Fruit fly (Drosophila melanogaster) whole organism, embryonic: ENCODE measurements around the gene CG9164.

Source experiments
- Bgb ChIP-seq: fragments of 200-800 bp; sonication (Bioruptor generic); IDR thresholded peaks from 2 replicates; pipeline ENCODE4 v1.3.6; 2022; ENCODE audit warnings: missing biosample characterization, missing genetic modification characterization; ENCODE audit not compliant: partially characterized antibody
- Blimp-1 ChIP-seq: fragments of 200-800 bp; sonication (Bioruptor generic); optimal IDR thresholded peaks from 3 replicates; lab custom pipeline; 2018; ENCODE audit warnings: missing biosample characterization, missing genetic modification characterization, mild to moderate bottlenecking, moderate library complexity, missing genetic modification reagents
- CG10274 ChIP-seq: fragments of 200-800 bp; sonication (Bioruptor generic); optimal IDR thresholded peaks from 3 replicates; lab custom pipeline; 2017; ENCODE audit warnings: missing biosample characterization, mild to moderate bottlenecking, missing genetic modification characterization
- CG11456 ChIP-seq: fragments of 200-800 bp; sonication (Bioruptor generic); IDR thresholded peaks from 3 replicates; pipeline ENCODE4 v1.3.6; 2022; ENCODE audit warnings: missing biosample characterization, missing genetic modification characterization
- CG11695 ChIP-seq: fragments of 200-800 bp; sonication (Bioruptor generic); IDR thresholded peaks from 3 replicates; pipeline ENCODE4 v1.3.6; 2022; ENCODE audit warnings: missing biosample characterization, missing genetic modification characterization
- CG13296 ChIP-seq: fragments of 200-800 bp; sonication (Bioruptor generic); optimal IDR thresholded peaks from 3 replicates; lab custom pipeline; 2018; ENCODE audit warnings: missing biosample characterization, mild to moderate bottlenecking, missing genetic modification characterization
- CG15514 ChIP-seq: fragments of 200-800 bp; sonication (Bioruptor generic); optimal IDR thresholded peaks from 3 replicates; lab custom pipeline; 2017; ENCODE audit warnings: missing biosample characterization, missing genetic modification characterization, mild to moderate bottlenecking, moderate library complexity, missing genetic modification reagents
- CG1603 ChIP-seq: fragments of 200-800 bp; sonication (Bioruptor generic); optimal IDR thresholded peaks from 2 replicates; lab custom pipeline; 2019; ENCODE audit warnings: missing biosample characterization, mild to moderate bottlenecking, missing genetic modification characterization, moderate library complexity
- CG1647 ChIP-seq: fragments of 200-800 bp; sonication (Bioruptor generic); optimal IDR thresholded peaks from 3 replicates; lab custom pipeline; 2016; ENCODE audit warnings: missing biosample characterization, missing genetic modification characterization
- CG16863 ChIP-seq: fragments of 200-800 bp; sonication (Bioruptor generic); optimal IDR thresholded peaks from 3 replicates; lab custom pipeline; 2016; ENCODE audit warnings: missing biosample characterization, missing genetic modification characterization
- CG17802 ChIP-seq: fragments of 200-800 bp; sonication (Bioruptor generic); optimal IDR thresholded peaks from 2 replicates; lab custom pipeline; 2018; ENCODE audit warnings: missing biosample characterization, mild to moderate bottlenecking, missing genetic modification characterization, moderate library complexity
- CG18599 ChIP-seq: fragments of 200-800 bp; sonication (Bioruptor generic); optimal IDR thresholded peaks from 3 replicates; lab custom pipeline; 2017; ENCODE audit warnings: missing biosample characterization, missing genetic modification characterization, mild to moderate bottlenecking, moderate library complexity, missing genetic modification reagents
- CG2202 ChIP-seq: fragments of 200-800 bp; sonication (Bioruptor generic); optimal IDR thresholded peaks from 2 replicates; lab custom pipeline; 2018; ENCODE audit warnings: missing biosample characterization, mild to moderate bottlenecking, missing genetic modification characterization
- CG2678 ChIP-seq: fragments of 200-800 bp; sonication (Bioruptor generic); optimal IDR thresholded peaks from 3 replicates; lab custom pipeline; 2019; ENCODE audit warnings: missing biosample characterization, mild to moderate bottlenecking, missing genetic modification characterization, moderate library complexity
- CG2712 ChIP-seq: fragments of 200-800 bp; optimal IDR thresholded peaks from 3 replicates; lab custom pipeline; 2019; ENCODE audit warnings: missing biosample characterization, mild to moderate bottlenecking, missing genetic modification characterization, moderate library complexity
- CG30431 ChIP-seq: fragments of 200-800 bp; sonication (Bioruptor generic); optimal IDR thresholded peaks from 2 replicates; lab custom pipeline; 2017; ENCODE audit warnings: missing biosample characterization, missing genetic modification characterization
- CG34376 ChIP-seq: fragments of 200-800 bp; sonication (Bioruptor generic); optimal IDR thresholded peaks from 2 replicates; lab custom pipeline; 2018; ENCODE audit warnings: missing biosample characterization, mild to moderate bottlenecking, missing genetic modification characterization
- CG34422 ChIP-seq: fragments of 200-800 bp; sonication (Bioruptor generic); IDR thresholded peaks from 3 replicates; pipeline ENCODE4 v1.3.6; 2022; ENCODE audit warnings: missing biosample characterization, missing genetic modification characterization
- CG43689 ChIP-seq: fragments of 200-800 bp; sonication (Bioruptor generic); IDR thresholded peaks from 2 replicates; pipeline ENCODE4 v1.3.6; 2022; ENCODE audit warnings: missing biosample characterization, missing genetic modification characterization
- CG6175 ChIP-seq: fragments of 200-800 bp; sonication (Bioruptor generic); IDR thresholded peaks from 3 replicates; pipeline ENCODE4 v1.3.6; 2022; ENCODE audit warnings: missing biosample characterization, missing genetic modification characterization
- CG8089 ChIP-seq: fragments of 200-800 bp; sonication (Bioruptor generic); optimal IDR thresholded peaks from 3 replicates; lab custom pipeline; 2016; ENCODE audit warnings: missing biosample characterization, missing genetic modification characterization
- Camta ChIP-seq: fragments of 200-800 bp; sonication (Bioruptor generic); optimal IDR thresholded peaks from 2 replicates; lab custom pipeline; 2016; ENCODE audit warnings: missing biosample characterization, missing genetic modification characterization
- Dip2 ChIP-seq: fragments of 200-800 bp; sonication (Bioruptor generic); IDR thresholded peaks from 2 replicates; pipeline ENCODE4 v1.3.6; 2022; ENCODE audit warnings: missing biosample characterization, missing genetic modification characterization
- Elba2 ChIP-seq: fragments of 200-800 bp; sonication (Bioruptor generic); optimal IDR thresholded peaks from 3 replicates; lab custom pipeline; 2016; ENCODE audit warnings: missing biosample characterization, missing genetic modification characterization
- GATAe ChIP-seq: fragments of 200-800 bp; sonication (Bioruptor generic); conservative IDR thresholded peaks from 2 replicates; pipeline ENCODE4 v1.3.6; 2022; ENCODE audit warnings: missing biosample characterization, missing genetic modification characterization
- Lpt ChIP-seq: fragments of >200 bp; optimal IDR thresholded peaks from 2 replicates; lab custom pipeline; 2018; ENCODE audit warnings: missing biosample characterization, missing genetic modification characterization
- MBD-R2 ChIP-seq: fragments of 200-800 bp; sonication (Bioruptor generic); IDR thresholded peaks from 2 replicates; pipeline ENCODE4 v1.3.6; 2022; ENCODE audit warnings: missing biosample characterization, missing genetic modification characterization
- NC2α ChIP-seq: fragments of 200-800 bp; sonication (Bioruptor generic); optimal IDR thresholded peaks from 2 replicates; lab custom pipeline; 2016; ENCODE audit warnings: missing biosample characterization, missing genetic modification characterization
- PHDP ChIP-seq: fragments of 200-800 bp; sonication (Bioruptor generic); optimal IDR thresholded peaks from 3 replicates; lab custom pipeline; 2018; ENCODE audit warnings: missing biosample characterization, mild to moderate bottlenecking, missing genetic modification characterization, moderate library complexity
- Pdp1 ChIP-seq, 2 experiments: fragments of 200-800 bp; sonication (Bioruptor generic); optimal IDR thresholded peaks; 3 replicates each; lab custom pipeline; 2016; ENCODE audit warnings: missing biosample characterization in 2 of 2, missing genetic modification characterization in 2 of 2, mild to moderate bottlenecking in 1 of 2, moderate library complexity in 1 of 2
- Scr ChIP-seq: fragments of 200-800 bp; sonication (Bioruptor generic); IDR thresholded peaks from 2 replicates; pipeline ENCODE4 v1.3.6; 2022; ENCODE audit warnings: missing biosample characterization, missing genetic modification characterization; ENCODE audit not compliant: partially characterized antibody
- Sox102F ChIP-seq: fragments of 200-800 bp; sonication (Bioruptor generic); optimal IDR thresholded peaks from 2 replicates; lab custom pipeline; 2018; ENCODE audit warnings: missing biosample characterization, mild to moderate bottlenecking, missing genetic modification characterization, moderate library complexity
- Sry-δ ChIP-seq: fragments of 200-800 bp; sonication (Bioruptor generic); optimal IDR thresholded peaks from 2 replicates; lab custom pipeline; 2016; ENCODE audit warnings: missing biosample characterization, missing genetic modification characterization
- bbx ChIP-seq: fragments of 200-800 bp; sonication (Bioruptor generic); IDR thresholded peaks from 2 replicates; pipeline ENCODE4 v1.3.6; 2022; ENCODE audit warnings: missing biosample characterization, missing genetic modification characterization; ENCODE audit not compliant: partially characterized antibody
- btn ChIP-seq: fragments of 200-800 bp; sonication (Bioruptor generic); optimal IDR thresholded peaks from 2 replicates; lab custom pipeline; 2016; ENCODE audit warnings: missing biosample characterization, missing genetic modification characterization
- corto ChIP-seq: fragments of 200-800 bp; sonication (Bioruptor generic); optimal IDR thresholded peaks from 2 replicates; lab custom pipeline; 2016; ENCODE audit warnings: missing biosample characterization, mild to moderate bottlenecking, missing genetic modification characterization, moderate library complexity
- crol ChIP-seq: fragments of 200-800 bp; sonication (Bioruptor generic); IDR thresholded peaks from 2 replicates; pipeline ENCODE4 v1.3.6; 2022; ENCODE audit warnings: missing biosample characterization, missing genetic modification characterization
- exex ChIP-seq: fragments of 200-800 bp; sonication (Bioruptor generic); optimal IDR thresholded peaks from 4 replicates; lab custom pipeline; 2018; ENCODE audit warnings: missing biosample characterization, mild to moderate bottlenecking, missing genetic modification characterization, moderate library complexity
- grau ChIP-seq: fragments of 200-800 bp; optimal IDR thresholded peaks from 3 replicates; lab custom pipeline; 2019; ENCODE audit warnings: missing biosample characterization, mild to moderate bottlenecking, missing genetic modification characterization, moderate library complexity
- grn ChIP-seq: fragments of 200-800 bp; sonication (Bioruptor generic); optimal IDR thresholded peaks from 3 replicates; lab custom pipeline; 2017; ENCODE audit warnings: missing biosample characterization, missing genetic modification characterization
- gt ChIP-seq: fragments of 200-800 bp; sonication (Bioruptor generic); IDR thresholded peaks from 2 replicates; pipeline ENCODE4 v1.3.6; 2022; ENCODE audit warnings: missing biosample characterization, missing genetic modification characterization
- mirr ChIP-seq: fragments of 200-800 bp; sonication (Bioruptor generic); optimal IDR thresholded peaks from 3 replicates; lab custom pipeline; 2018; ENCODE audit warnings: missing biosample characterization, mild to moderate bottlenecking, missing genetic modification characterization
- pnt ChIP-seq: fragments of 200-800 bp; sonication (Bioruptor generic); optimal IDR thresholded peaks from 3 replicates; lab custom pipeline; 2016; ENCODE audit warnings: missing biosample characterization, missing genetic modification characterization
- row ChIP-seq: fragments of 200-800 bp; sonication (Bioruptor generic); IDR thresholded peaks from 3 replicates; pipeline ENCODE4 v1.3.6; 2022; ENCODE audit warnings: missing biosample characterization, missing genetic modification characterization
- sens ChIP-seq: fragments of 200-800 bp; sonication (Bioruptor generic); peaks from one replicate; lab custom pipeline; 2016; ENCODE audit warnings: missing biosample characterization, missing genetic modification characterization
- sug ChIP-seq: fragments of 200-800 bp; optimal IDR thresholded peaks from 2 replicates; lab custom pipeline; 2019; ENCODE audit warnings: missing biosample characterization, mild to moderate bottlenecking, missing genetic modification characterization, moderate library complexity
- toy ChIP-seq: fragments of 200-800 bp; sonication (Bioruptor generic); IDR thresholded peaks from 2 replicates; pipeline ENCODE4 v1.3.6; 2022; ENCODE audit warnings: missing biosample characterization, missing genetic modification characterization
- unpg ChIP-seq: fragments of 200-800 bp; sonication (Bioruptor generic); optimal IDR thresholded peaks from 3 replicates; lab custom pipeline; 2018; ENCODE audit warnings: missing biosample characterization, mild to moderate bottlenecking, missing genetic modification characterization, moderate library complexity

The CG9164 gene

dm6 chrX:15342017-15342416 lies 43.2 kb downstream of the CG9164 start, which contains the start of gene CG9123 (continued):
- TF ChIP-seq Scr (GFP tag; lab: Robert Waterston, UW) (peak; percentile 14; the same call in 1 of the 2 replicates), Sry-δ (GFP tag; lab: Kevin White, UChicago) (peak; percentile 16), bbx (GFP tag; lab: Robert Waterston, UW) (0 out of 2 replicates have a peak, but pooled peaks have one; percentile 8), CG16863 (no peak), CG1603 (tag; lab: Kevin White, UChicago) (no peak), unpg (GFP tag; lab: Kevin White, UChicago) (no peak), CG2202 (tag; lab: Kevin White, UChicago) (no peak)

- TF ChIP-seq corto (no peak), CG13296 (GFP tag; lab: Kevin White, UChicago) (peak; percentile 25), CG15514 (peak; percentile 20), CG2678 (tag; lab: Kevin White, UChicago) (no peak), Bgb (GFP tag; lab: Robert Waterston, UW) (no peak), sens (GFP tag; lab: Kevin White, UChicago) (peak; percentile 52), CG30431 (GFP tag; lab: Kevin White, UChicago) (no peak), CG11456 (GFP tag; lab: Robert Waterston, UW) (no peak), MBD-R2 (GFP tag; lab: Robert Waterston, UW) (no peak), CG6175 (GFP tag; lab: Robert Waterston, UW) (no peak), grau (tag; lab: Kevin White, UChicago) (peak; percentile 16), exex (peak; percentile 73), sug (tag; lab: Kevin White, UChicago) (peak; percentile 44), crol (GFP tag; lab: Robert Waterston, UW) (0 out of 2 replicates have a peak, but pooled peaks have one; percentile 14), Lpt (GFP tag; lab: Kevin White, UChicago) (no peak), Elba2 (GFP tag; lab: Kevin White, UChicago) (no peak), NC2α (GFP tag; lab: Kevin White, UChicago) (no peak), pnt (GFP tag; lab: Kevin White, UChicago) (no peak), CG1647 (GFP tag; lab: Kevin White, UChicago) (no peak), CG34376 (GFP tag; lab: Kevin White, UChicago) (peak; percentile 39), Camta (no peak), PHDP (tag; lab: Kevin White, UChicago) (no peak), CG10274 (peak; percentile 12), CG17802 (tag; lab: Kevin White, UChicago) (no peak), CG11695 (peak; percentile 67; the same call in 2 of the 3 replicates), Sox102F (GFP tag; lab: Kevin White, UChicago) (no peak), grn (GFP tag; lab: Kevin White, UChicago) (no peak), CG8089 (GFP tag; lab: Kevin White, UChicago) (no peak), CG18599 (GFP tag; lab: Kevin White, UChicago) (peak; percentile 10), CG2712 (tag; lab: Kevin White, UChicago) (no peak), btn (GFP tag; lab: Kevin White, UChicago) (no peak), toy (GFP tag; lab: Robert Waterston, UW) (no peak), mirr (GFP tag; lab: Kevin White, UChicago) (peak; percentile 5), Pdp1 (GFP tag; optimal IDR thresholded peaks at IDR 0.05; lab: Kevin White, UChicago) (peak in 1 of 2 experiments; percentile 36), Blimp-1 (GFP tag; lab: Kevin White, UChicago) (no peak), CG43689 (GFP tag; lab: Robert Waterston, UW) (no peak), CG34422 (no peak), gt (GFP tag; lab: Robert Waterston, UW) (no peak), Dip2 (GFP tag; lab: Robert Waterston, UW) (no peak), row (GFP tag; lab: Robert Waterston, UW) (0 out of 3 replicates have a peak, but pooled peaks have one; percentile 19), GATAe (GFP tag; lab: Robert Waterston, UW) (0 out of 2 replicates have a peak, but pooled peaks have one; percentile 12)
These were observed 49.3 kb downstream of the CG9164 start for dm6 chrX:15335845-15336453.
